Worm (Caenorhabditis elegans) whole organism, late embryonic: ENCODE measurements around the gene K05F6.12.

Experiments
- ets-4 ChIP-seq: sonication (generic microtip); optimal IDR thresholded peaks from 2 replicates; lab custom pipeline; 2016; ENCODE audit warnings: missing genetic modification characterization, missing compliant biosample characterization
- hlh-30 ChIP-seq: sonication (generic microtip); optimal IDR thresholded peaks from 2 replicates; lab custom pipeline; 2017; ENCODE audit warnings: antibody characterized with exemption, missing genetic modification characterization, missing compliant biosample characterization; ENCODE audit not compliant: insufficient read depth
- pha-2 ChIP-seq: sonication (generic microtip); optimal IDR thresholded peaks from 2 replicates; lab custom pipeline; 2017; ENCODE audit warnings: mild to moderate bottlenecking, missing genetic modification characterization, missing compliant biosample characterization
- pha-4 ChIP-seq: fragments of 150-350 bp; optimal IDR thresholded peaks from 2 replicates; lab custom pipeline; 2018; ENCODE audit warnings: missing biosample characterization, missing genetic modification reagents, missing genetic modification characterization
- syd-9 ChIP-seq: sonication (generic microtip); optimal IDR thresholded peaks from 2 replicates; lab custom pipeline; 2016; ENCODE audit warnings: mild to moderate bottlenecking, missing genetic modification characterization, moderate library complexity, missing compliant biosample characterization

DNA sequence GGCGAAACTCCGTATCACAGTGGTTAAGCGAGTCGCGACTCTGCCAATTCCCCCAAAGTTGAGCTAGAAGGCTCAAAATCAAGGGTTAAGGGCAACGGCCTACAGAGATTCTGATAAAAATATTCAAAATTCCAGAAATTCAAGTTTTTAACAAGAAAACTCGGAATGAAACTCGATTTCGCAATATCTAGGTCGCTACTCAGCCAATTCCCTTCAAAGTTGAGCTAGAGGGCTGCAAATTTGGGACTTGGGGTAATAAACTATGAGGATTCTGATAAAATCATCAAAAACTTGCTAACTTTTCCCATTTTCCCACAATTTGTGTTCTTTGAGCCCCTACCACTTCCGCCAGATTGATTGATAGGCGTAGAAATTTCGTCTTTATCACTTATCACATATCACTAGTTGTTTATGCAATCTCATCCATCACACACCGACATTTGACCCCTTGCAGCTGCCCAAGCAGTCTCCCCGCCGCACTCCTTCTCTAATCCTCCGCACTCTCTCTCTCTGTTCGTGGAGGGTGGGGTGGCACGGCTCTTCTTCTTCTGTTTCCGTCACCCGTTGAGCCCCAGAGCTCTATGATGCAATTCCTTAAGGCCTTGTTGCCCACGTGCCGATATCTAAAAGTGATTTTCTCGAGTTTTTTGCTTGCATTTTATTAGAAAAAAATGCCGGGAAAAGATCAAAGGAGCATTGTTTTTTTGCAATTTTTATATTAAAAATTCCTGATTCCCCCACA, 43.9 kb upstream of the K05F6.12 start:
- TF ChIP-seq ets-4 (tag; lab: Kevin White, UChicago), result no peak
- TF ChIP-seq pha-4, result no peak
- no peak for TF ChIP-seq pha-2 (tag; lab: Kevin White, UChicago)
- peak; percentile 11 for TF ChIP-seq hlh-30 (tag; lab: Kevin White, UChicago)
- peak; percentile 6 for TF ChIP-seq syd-9
